Worm (Caenorhabditis elegans): ENCODE data around the gene rab-28.

rab-28 gene

ce11 chrIV:9224825-9225224 is 19.0 kb downstream of the rab-28 start, which contains the start of gene C46C2.3:
Gene C46C2.3 (plus strand): TSS chrIV:9225125.
- TF ChIP-seq tbx-37 (GFP tag; conservative IDR thresholded peaks at IDR 0.05) = no peak
- no peak for TF ChIP-seq aly-1 (tag; optimal IDR thresholded peaks at IDR 0.05)
- TF ChIP-seq pes-1 (GFP tag; IDR thresholded peaks at IDR 0.05) = no peak
- TF ChIP-seq ceh-13 (GFP tag; optimal IDR thresholded peaks at IDR 0.05) = no peak
- no peak for TF ChIP-seq sea-1 (GFP tag; conservative IDR thresholded peaks at IDR 0.05)
- TF ChIP-seq hmbx-1 (tag; optimal IDR thresholded peaks at IDR 0.05) = no peak
- no peak for TF ChIP-seq hmg-4 (GFP tag; optimal IDR thresholded peaks at IDR 0.05)
- TF ChIP-seq ama-1 (optimal IDR thresholded peaks at IDR 0.05) = no peak
- TF ChIP-seq ets-7 (tag; optimal IDR thresholded peaks at IDR 0.05) = no peak
- no peak for TF ChIP-seq ceh-36 (tag; optimal IDR thresholded peaks at IDR 0.05)
- no peak for TF ChIP-seq hnd-1 (tag; optimal IDR thresholded peaks at IDR 0.05)
- no peak for TF ChIP-seq scrt-1 (GFP tag; IDR thresholded peaks at IDR 0.05)
- TF ChIP-seq tra-4 (tag; optimal IDR thresholded peaks at IDR 0.05) = no peak
- TF ChIP-seq B0310.2 (tag; optimal IDR thresholded peaks at IDR 0.05) = no peak
- TF ChIP-seq flt-1 (GFP tag; IDR thresholded peaks at IDR 0.05) = no peak

- TF ChIP-seq tra-4 (tag; optimal IDR thresholded peaks at IDR 0.05) = no peak
- TF ChIP-seq scrt-1 (GFP tag; IDR thresholded peaks at IDR 0.05) = no peak
- TF ChIP-seq flt-1 (GFP tag; IDR thresholded peaks at IDR 0.05) = no peak
- TF ChIP-seq pes-1 (GFP tag; IDR thresholded peaks at IDR 0.05) = no peak
- no peak for TF ChIP-seq ets-7 (tag; optimal IDR thresholded peaks at IDR 0.05)
- TF ChIP-seq tbx-11 (GFP tag; IDR thresholded peaks at IDR 0.05) = no peak
- no peak for TF ChIP-seq hmg-4 (GFP tag; optimal IDR thresholded peaks at IDR 0.05)
- TF ChIP-seq ama-1 (optimal IDR thresholded peaks at IDR 0.05) = no peak
- no peak for TF ChIP-seq F13C5.2 (tag; optimal IDR thresholded peaks at IDR 0.05)
- no peak for TF ChIP-seq hmbx-1 (tag; optimal IDR thresholded peaks at IDR 0.05)
- no peak for TF ChIP-seq B0310.2 (tag; optimal IDR thresholded peaks at IDR 0.05)
Observed at ce11 chrIV:9218415-9218814, 25.4 kb downstream of the rab-28 start.

- TF ChIP-seq tra-4 (tag; optimal IDR thresholded peaks at IDR 0.05) (no peak), B0310.2 (tag; optimal IDR thresholded peaks at IDR 0.05) (no peak), ceh-36 (tag; optimal IDR thresholded peaks at IDR 0.05) (no peak), hmbx-1 (tag; optimal IDR thresholded peaks at IDR 0.05) (no peak), sea-1 (GFP tag; conservative IDR thresholded peaks at IDR 0.05) (no peak), flt-1 (GFP tag; IDR thresholded peaks at IDR 0.05) (no peak), aly-1 (tag; optimal IDR thresholded peaks at IDR 0.05) (no peak), hnd-1 (tag; optimal IDR thresholded peaks at IDR 0.05) (no peak), pes-1 (GFP tag; IDR thresholded peaks at IDR 0.05) (no peak)
Observed at ce11 chrIV:9217426-9217825, 26.4 kb downstream of the rab-28 start, which contains the start of gene C46C2.2. Gene C46C2.2 (plus strand): TSS chrIV:9217726.

- TF ChIP-seq ceh-36 (tag; optimal IDR thresholded peaks at IDR 0.05) (no peak), tra-4 (tag; optimal IDR thresholded peaks at IDR 0.05) (no peak), hmg-4 (GFP tag; optimal IDR thresholded peaks at IDR 0.05) (no peak), aly-1 (tag; optimal IDR thresholded peaks at IDR 0.05) (no peak), ama-1 (optimal IDR thresholded peaks at IDR 0.05) (no peak), sea-1 (GFP tag; conservative IDR thresholded peaks at IDR 0.05) (no peak), flt-1 (GFP tag; IDR thresholded peaks at IDR 0.05) (no peak), ceh-13 (GFP tag; optimal IDR thresholded peaks at IDR 0.05) (no peak), hmbx-1 (tag; optimal IDR thresholded peaks at IDR 0.05) (no peak), pes-1 (GFP tag; IDR thresholded peaks at IDR 0.05) (no peak), hnd-1 (tag; optimal IDR thresholded peaks at IDR 0.05) (no peak), B0310.2 (tag; optimal IDR thresholded peaks at IDR 0.05) (no peak), tbx-37 (GFP tag; conservative IDR thresholded peaks at IDR 0.05) (no peak), tbx-11 (GFP tag; IDR thresholded peaks at IDR 0.05) (no peak), F13C5.2 (tag; optimal IDR thresholded peaks at IDR 0.05) (no peak), scrt-1 (GFP tag; IDR thresholded peaks at IDR 0.05) (no peak), ets-7 (tag; optimal IDR thresholded peaks at IDR 0.05) (no peak)
Observed at ce11 chrIV:9216956-9217355, 26.9 kb downstream of the rab-28 start.

- TF ChIP-seq sea-1 (GFP tag; conservative IDR thresholded peaks at IDR 0.05) (no peak), hmg-4 (GFP tag; optimal IDR thresholded peaks at IDR 0.05) (peak; percentile 56), scrt-1 (GFP tag; IDR thresholded peaks at IDR 0.05) (no peak), ets-7 (tag; optimal IDR thresholded peaks at IDR 0.05) (peak; percentile 11), ceh-36 (tag; optimal IDR thresholded peaks at IDR 0.05) (no peak)
Observed at ce11 chrIV:9216437-9216836, 27.4 kb downstream of the rab-28 start.

- TF ChIP-seq ceh-13 (GFP tag; optimal IDR thresholded peaks at IDR 0.05) (no peak), B0310.2 (tag; optimal IDR thresholded peaks at IDR 0.05) (no peak), scrt-1 (GFP tag; IDR thresholded peaks at IDR 0.05) (no peak), tra-4 (tag; optimal IDR thresholded peaks at IDR 0.05) (no peak), F13C5.2 (tag; optimal IDR thresholded peaks at IDR 0.05) (no peak), ets-7 (tag; optimal IDR thresholded peaks at IDR 0.05) (no peak), tbx-11 (GFP tag; IDR thresholded peaks at IDR 0.05) (no peak), sea-1 (GFP tag; conservative IDR thresholded peaks at IDR 0.05) (no peak), ceh-36 (tag; optimal IDR thresholded peaks at IDR 0.05) (no peak)
Observed at ce11 chrIV:9215824-9216223, 28.0 kb downstream of the rab-28 start.

ce11 chrIV:9214823-9215222 is 29.0 kb downstream of the rab-28 start:
- TF ChIP-seq pes-1 (GFP tag; IDR thresholded peaks at IDR 0.05) (no peak), tra-4 (tag; optimal IDR thresholded peaks at IDR 0.05) (no peak), hmbx-1 (tag; optimal IDR thresholded peaks at IDR 0.05) (no peak), tbx-37 (GFP tag; conservative IDR thresholded peaks at IDR 0.05) (no peak), aly-1 (tag; optimal IDR thresholded peaks at IDR 0.05) (no peak), B0310.2 (tag; optimal IDR thresholded peaks at IDR 0.05) (no peak), tbx-11 (GFP tag; IDR thresholded peaks at IDR 0.05) (no peak), scrt-1 (GFP tag; IDR thresholded peaks at IDR 0.05) (no peak), sea-1 (GFP tag; conservative IDR thresholded peaks at IDR 0.05) (no peak), ets-7 (tag; optimal IDR thresholded peaks at IDR 0.05) (no peak), hnd-1 (tag; optimal IDR thresholded peaks at IDR 0.05) (no peak), ama-1 (optimal IDR thresholded peaks at IDR 0.05) (no peak), F13C5.2 (tag; optimal IDR thresholded peaks at IDR 0.05) (no peak), hmg-4 (GFP tag; optimal IDR thresholded peaks at IDR 0.05) (no peak), ceh-13 (GFP tag; optimal IDR thresholded peaks at IDR 0.05) (no peak), ceh-36 (tag; optimal IDR thresholded peaks at IDR 0.05) (no peak), flt-1 (GFP tag; IDR thresholded peaks at IDR 0.05) (no peak)
